Worm (Caenorhabditis elegans) whole organism, L1 larva: ENCODE data around the gene pat-6.

Source experiments
- C04F5.9 ChIP-seq: sonication (generic microtip); optimal IDR thresholded peaks from 2 replicates; lab custom pipeline; 2016; ENCODE audit warnings: missing genetic modification characterization, missing compliant biosample characterization
- C34B4.2 ChIP-seq: sonication (generic microtip); optimal IDR thresholded peaks from 2 replicates; lab custom pipeline; 2017; ENCODE audit warnings: mild to moderate bottlenecking, missing genetic modification characterization, missing compliant biosample characterization
- aha-1 ChIP-seq: fragments of 150-350 bp; optimal IDR thresholded peaks from 2 replicates; lab custom pipeline; 2014; ENCODE audit warnings: missing biosample characterization, missing genetic modification characterization
- alr-1 ChIP-seq: fragments of 200-800 bp; sonication (Bioruptor generic); optimal IDR thresholded peaks from 2 replicates; lab custom pipeline; 2018; ENCODE audit warnings: borderline replicate concordance, mild to moderate bottlenecking, missing genetic modification characterization, missing compliant biosample characterization
- aly-2 ChIP-seq: fragments of 150-350 bp; optimal IDR thresholded peaks from 2 replicates; lab custom pipeline; 2014; ENCODE audit warnings: missing biosample characterization, missing genetic modification characterization
- ama-1 ChIP-seq: fragments of 150-350 bp; optimal IDR thresholded peaks from 2 replicates; lab custom pipeline; 2014
- ceh-63 ChIP-seq: fragments of 200-800 bp; sonication (Bioruptor generic); optimal IDR thresholded peaks from 2 replicates; lab custom pipeline; 2018; ENCODE audit warnings: mild to moderate bottlenecking, missing genetic modification characterization, missing compliant biosample characterization
- ceh-8 ChIP-seq: fragments of 200-800 bp; sonication (Bioruptor generic); optimal IDR thresholded peaks from 2 replicates; lab custom pipeline; 2018; ENCODE audit warnings: mild to moderate bottlenecking, missing genetic modification characterization, moderate library complexity, missing compliant biosample characterization
- ceh-82 ChIP-seq, 3 experiments: fragments of 150-350 bp in 1 of 3; sonication (generic microtip) in 2 of 3; optimal IDR thresholded peaks; 2 replicates each; lab custom pipeline; 2014 to 2017; ENCODE audit warnings: missing biosample characterization in 3 of 3, missing genetic modification characterization in 3 of 3
- ceh-90 ChIP-seq: sonication (generic microtip); optimal IDR thresholded peaks from 2 replicates; lab custom pipeline; 2016; ENCODE audit warnings: missing genetic modification characterization, missing compliant biosample characterization
- ces-1 ChIP-seq: fragments of 150-350 bp; optimal IDR thresholded peaks from 2 replicates; lab custom pipeline; 2014; ENCODE audit warnings: missing biosample characterization, missing genetic modification reagents, missing genetic modification characterization
- dpl-1 ChIP-seq, 3 experiments: fragments of 150-350 bp in 2 of 3; sonication (generic microtip) in 1 of 3; optimal IDR thresholded peaks; 2 replicates each; lab custom pipeline; 2014 to 2017; ENCODE audit warnings: missing biosample characterization in 3 of 3, missing genetic modification characterization in 3 of 3, missing genetic modification reagents in 3 of 3
- dsc-1 ChIP-seq: sonication (generic microtip); optimal IDR thresholded peaks from 2 replicates; lab custom pipeline; 2016; ENCODE audit warnings: mild to moderate bottlenecking, missing genetic modification characterization, missing compliant biosample characterization
- efl-1 ChIP-seq, 4 experiments: fragments of 150-350 bp; optimal IDR thresholded peaks in 3 of 4; peaks in 1 of 4; 1 replicate in 1 of 4; 2 replicates in 3 of 4; lab custom pipeline; 2014; ENCODE audit warnings: missing biosample characterization in 2 of 4, missing genetic modification characterization in 2 of 4, missing genetic modification reagents in 2 of 4
- efl-3 ChIP-seq: fragments of 200-800 bp; sonication (Bioruptor generic); optimal IDR thresholded peaks from 2 replicates; lab custom pipeline; 2018; ENCODE audit warnings: mild to moderate bottlenecking, missing genetic modification characterization, missing compliant biosample characterization
- elt-2 ChIP-seq: sonication (generic microtip); optimal IDR thresholded peaks from 2 replicates; lab custom pipeline; 2016; ENCODE audit warnings: missing genetic modification characterization, mild to moderate bottlenecking, inconsistent platforms, missing compliant biosample characterization, missing genetic modification reagents
- elt-3 ChIP-seq, 6 experiments: fragments of 150-350 bp in 1 of 6; sonication (generic microtip); optimal IDR thresholded peaks; 2 replicates each; lab custom pipeline; 2017 to 2018; ENCODE audit warnings: missing biosample characterization in 6 of 6, missing genetic modification characterization in 6 of 6, inconsistent platforms in 1 of 6
- ets-5 ChIP-seq: fragments of 200-800 bp; sonication (Bioruptor generic); IDR thresholded peaks from 2 replicates; pipeline ENCODE4 v1.3.6; 2022; ENCODE audit warnings: missing genetic modification characterization, missing compliant biosample characterization
- fkh-10 ChIP-seq: sonication (generic microtip); optimal IDR thresholded peaks from 2 replicates; lab custom pipeline; 2017; ENCODE audit warnings: missing biosample characterization, missing genetic modification reagents, missing genetic modification characterization
- fkh-4 ChIP-seq: sonication (generic microtip); optimal IDR thresholded peaks from 2 replicates; lab custom pipeline; 2016; ENCODE audit warnings: missing compliant biosample characterization, missing genetic modification characterization, borderline replicate concordance
- fkh-8 ChIP-seq: sonication (generic microtip); optimal IDR thresholded peaks from 2 replicates; lab custom pipeline; 2016; ENCODE audit warnings: mild to moderate bottlenecking, missing genetic modification characterization, missing compliant biosample characterization
- fos-1 ChIP-seq: fragments of 150-350 bp; optimal IDR thresholded peaks from 2 replicates; lab custom pipeline; 2014; ENCODE audit warnings: missing biosample characterization, missing genetic modification characterization
- grh-1 ChIP-seq: fragments of 200-800 bp; sonication (Bioruptor generic); IDR thresholded peaks from 2 replicates; pipeline ENCODE4 v1.3.6; 2022; ENCODE audit warnings: missing genetic modification reagents, missing genetic modification characterization, missing compliant biosample characterization
- hlh-17 ChIP-seq: fragments of 200-800 bp; sonication (Bioruptor generic); optimal IDR thresholded peaks from 2 replicates; lab custom pipeline; 2018; ENCODE audit warnings: missing genetic modification characterization, mild to moderate bottlenecking, missing compliant biosample characterization, moderate library complexity, borderline replicate concordance
- irx-1 ChIP-seq: sonication (generic microtip); optimal IDR thresholded peaks from 2 replicates; lab custom pipeline; 2016; ENCODE audit warnings: missing genetic modification characterization, missing compliant biosample characterization
- jun-1 ChIP-seq: fragments of 150-350 bp; optimal IDR thresholded peaks from 2 replicates; lab custom pipeline; 2014; ENCODE audit warnings: missing biosample characterization, missing genetic modification reagents, missing genetic modification characterization
- lin-13 ChIP-seq: fragments of 150-350 bp; optimal IDR thresholded peaks from 2 replicates; lab custom pipeline; 2014; ENCODE audit warnings: missing biosample characterization, missing genetic modification reagents, missing genetic modification characterization
- lin-14 ChIP-seq: fragments of 200-800 bp; sonication (Bioruptor generic); optimal IDR thresholded peaks from 2 replicates; lab custom pipeline; 2018; ENCODE audit warnings: mild to moderate bottlenecking, missing genetic modification characterization, moderate library complexity, missing compliant biosample characterization
- lin-35 ChIP-seq, 2 experiments: fragments of 150-350 bp; optimal IDR thresholded peaks; 2 replicates each; lab custom pipeline; 2014; ENCODE audit warnings: missing biosample characterization in 2 of 2, missing genetic modification characterization in 2 of 2, missing genetic modification reagents in 2 of 2
- lsy-2 ChIP-seq, 2 experiments: fragments of 150-350 bp; optimal IDR thresholded peaks; 2 replicates each; lab custom pipeline; 2014; ENCODE audit warnings: missing biosample characterization in 2 of 2, missing genetic modification characterization in 2 of 2
- mdl-1 ChIP-seq, 2 experiments: fragments of 150-350 bp; optimal IDR thresholded peaks; 2 replicates each; lab custom pipeline; 2014 to 2017; ENCODE audit warnings: missing biosample characterization in 2 of 2, missing genetic modification characterization in 2 of 2, inconsistent platforms in 1 of 2
- mef-2 ChIP-seq: fragments of 150-350 bp; optimal IDR thresholded peaks from 2 replicates; lab custom pipeline; 2014; ENCODE audit warnings: missing biosample characterization, missing genetic modification characterization
- nhr-12 ChIP-seq: sonication (generic microtip); optimal IDR thresholded peaks from 2 replicates; lab custom pipeline; 2017; ENCODE audit warnings: missing biosample characterization, missing genetic modification characterization
- nhr-19 ChIP-seq: fragments of 200-800 bp; sonication (Bioruptor generic); conservative IDR thresholded peaks from 2 replicates; pipeline ENCODE4 v1.3.6; 2022; ENCODE audit warnings: missing genetic modification characterization, missing compliant biosample characterization
- nhr-20 ChIP-seq: sonication (generic microtip); optimal IDR thresholded peaks from 2 replicates; lab custom pipeline; 2016; ENCODE audit warnings: mild to moderate bottlenecking, missing genetic modification characterization, missing compliant biosample characterization
- nhr-47 ChIP-seq: sonication (generic microtip); optimal IDR thresholded peaks from 2 replicates; lab custom pipeline; 2016; ENCODE audit warnings: mild to moderate bottlenecking, missing genetic modification characterization, moderate library complexity, missing compliant biosample characterization
- nhr-71 ChIP-seq: sonication (generic microtip); optimal IDR thresholded peaks from 2 replicates; lab custom pipeline; 2016; ENCODE audit warnings: mild to moderate bottlenecking, missing genetic modification characterization, moderate library complexity, missing compliant biosample characterization
- nhr-77 ChIP-seq: fragments of 150-350 bp; optimal IDR thresholded peaks from 2 replicates; lab custom pipeline; 2014; ENCODE audit warnings: missing biosample characterization, missing genetic modification characterization
- nhr-84 ChIP-seq: sonication (generic microtip); optimal IDR thresholded peaks from 2 replicates; lab custom pipeline; 2017; ENCODE audit warnings: missing biosample characterization, missing genetic modification characterization
- nhr-85 ChIP-seq: sonication (generic microtip); peaks from one replicate; lab custom pipeline; 2016; ENCODE audit warnings: missing genetic modification characterization, inconsistent platforms, missing compliant biosample characterization
- nhr-90 ChIP-seq: sonication (generic microtip); optimal IDR thresholded peaks from 2 replicates; lab custom pipeline; 2016; ENCODE audit warnings: mild to moderate bottlenecking, missing genetic modification characterization, missing compliant biosample characterization; ENCODE audit not compliant: poor library complexity
- pax-3 ChIP-seq: fragments of 200-800 bp; sonication (Bioruptor generic); optimal IDR thresholded peaks from 2 replicates; lab custom pipeline; 2018; ENCODE audit warnings: mild to moderate bottlenecking, missing genetic modification characterization, moderate library complexity, missing compliant biosample characterization
- pqm-1 ChIP-seq: sonication (generic microtip); optimal IDR thresholded peaks from 3 replicates; lab custom pipeline; 2017; ENCODE audit warnings: missing biosample characterization, missing genetic modification characterization
- snpc-4 ChIP-seq: fragments of 150-350 bp; optimal IDR thresholded peaks from 2 replicates; lab custom pipeline; 2014; ENCODE audit warnings: missing biosample characterization, missing genetic modification characterization
- snu-23 ChIP-seq: sonication (generic microtip); optimal IDR thresholded peaks from 2 replicates; lab custom pipeline; 2016; ENCODE audit warnings: missing genetic modification characterization, missing compliant biosample characterization
- sptf-1 ChIP-seq: fragments of 150-350 bp; optimal IDR thresholded peaks from 2 replicates; lab custom pipeline; 2014; ENCODE audit warnings: missing biosample characterization, missing genetic modification characterization
- tbx-2 ChIP-seq: sonication (generic microtip); optimal IDR thresholded peaks from 2 replicates; lab custom pipeline; 2016; ENCODE audit warnings: missing genetic modification characterization, missing compliant biosample characterization
- tlp-1 ChIP-seq: fragments of 150-350 bp; optimal IDR thresholded peaks from 2 replicates; lab custom pipeline; 2014; ENCODE audit warnings: missing biosample characterization, missing genetic modification characterization
- unc-130 ChIP-seq: fragments of 150-350 bp; optimal IDR thresholded peaks from 2 replicates; lab custom pipeline; 2017; ENCODE audit warnings: missing biosample characterization, missing genetic modification characterization, inconsistent platforms
- unc-62 ChIP-seq: fragments of 150-350 bp; optimal IDR thresholded peaks from 2 replicates; lab custom pipeline; 2014; ENCODE audit warnings: missing biosample characterization, missing genetic modification reagents, missing genetic modification characterization
- unc-86 ChIP-seq: sonication (generic microtip); optimal IDR thresholded peaks from 2 replicates; lab custom pipeline; 2016; ENCODE audit warnings: missing genetic modification characterization, missing compliant biosample characterization
- vab-15 ChIP-seq: sonication (generic microtip); optimal IDR thresholded peaks from 2 replicates; lab custom pipeline; 2017; ENCODE audit warnings: missing genotype, mild to moderate bottlenecking, missing genetic modification characterization, missing compliant biosample characterization
- xbp-1 ChIP-seq: sonication (generic microtip); optimal IDR thresholded peaks from 2 replicates; lab custom pipeline; 2016; ENCODE audit warnings: missing genetic modification characterization, missing compliant biosample characterization

pat-6 gene

ce11 chrIV:295734-296201, 31.7 kb upstream of the pat-6 start:
- TF ChIP-seq fkh-4 (tag; lab: Kevin White, UChicago), result no peak
- no peak for TF ChIP-seq ceh-90 (tag; lab: Kevin White, UChicago)
- TF ChIP-seq elt-2 (tag; lab: Kevin White, UChicago), result peak; percentile 81
- no peak for TF ChIP-seq vab-15 (tag; lab: Kevin White, UChicago)
- TF ChIP-seq unc-130, result no peak
- TF ChIP-seq grh-1 (GFP tag; lab: Robert Waterston, UW), result no peak
- no peak for TF ChIP-seq pqm-1 (tag; lab: Kevin White, UChicago)
- TF ChIP-seq alr-1 (tag; lab: Kevin White, UChicago), result no peak
- no peak for TF ChIP-seq ets-5 (GFP tag; lab: Robert Waterston, UW)
- TF ChIP-seq dpl-1 (GFP tag; optimal IDR thresholded peaks at IDR 0.05; lab: Kevin White, UChicago), result peak in 1 of 3 experiments; percentile 49
- TF ChIP-seq lin-14 (GFP tag; lab: Kevin White, UChicago), result peak; percentile 46
- TF ChIP-seq nhr-90 (tag; lab: Kevin White, UChicago), result peak; percentile 47
- TF ChIP-seq unc-62, result no peak
- peak in 1 of 2 experiments; percentile 54 for TF ChIP-seq mdl-1 (tag; optimal IDR thresholded peaks at IDR 0.05; lab: Kevin White, UChicago)
- TF ChIP-seq dsc-1 (tag; lab: Kevin White, UChicago), result no peak
- no peak for TF ChIP-seq xbp-1
- peak in 1 of 2 experiments; percentile 76 for TF ChIP-seq lin-35 (GFP tag; optimal IDR thresholded peaks at IDR 0.05; lab: Kevin White, UChicago)
- no peak for TF ChIP-seq unc-86 (tag; lab: Kevin White, UChicago)
- TF ChIP-seq C04F5.9 (tag; lab: Kevin White, UChicago), result no peak
- TF ChIP-seq nhr-84 (tag; lab: Kevin White, UChicago), result no peak
- TF ChIP-seq tbx-2, result peak; percentile 28
- peak; percentile 2 for TF ChIP-seq nhr-47 (tag; lab: Kevin White, UChicago)
- no peak for TF ChIP-seq mef-2 (tag; lab: Kevin White, UChicago)
- no peak for TF ChIP-seq irx-1 (tag; lab: Kevin White, UChicago)
- no peak for TF ChIP-seq sptf-1 (tag; lab: Kevin White, UChicago)
- peak; percentile 46; the same call in 1 of the 2 replicates for TF ChIP-seq nhr-19 (GFP tag; lab: Robert Waterston, UW)
- TF ChIP-seq C34B4.2 (tag; lab: Kevin White, UChicago), result no peak
- no peak for TF ChIP-seq ceh-82 (tag; optimal IDR thresholded peaks at IDR 0.05; lab: Kevin White, UChicago)
- peak; percentile 20 for TF ChIP-seq jun-1
- TF ChIP-seq snu-23 (GFP tag; lab: Kevin White, UChicago), result peak; percentile 34
- TF ChIP-seq aha-1 (tag; lab: Kevin White, UChicago), result no peak
- TF ChIP-seq fkh-8, result no peak
- TF ChIP-seq ceh-63, result no peak
- peak; percentile 70 for TF ChIP-seq nhr-71 (tag; lab: Kevin White, UChicago)
- no peak for TF ChIP-seq ces-1 (GFP tag; lab: Kevin White, UChicago)
- peak in 2 of 6 experiments; percentile 37 to 45 for TF ChIP-seq elt-3 (tag; optimal IDR thresholded peaks at IDR 0.05; lab: Kevin White, UChicago)
- no peak for TF ChIP-seq fkh-10
- no peak for TF ChIP-seq aly-2 (tag; lab: Kevin White, UChicago)
- no peak for TF ChIP-seq nhr-85 (tag; lab: Kevin White, UChicago)
- peak; percentile 1 for TF ChIP-seq lin-13
- TF ChIP-seq fos-1, result no peak
- TF ChIP-seq tlp-1 (tag; lab: Kevin White, UChicago), result no peak
- TF ChIP-seq nhr-20 (tag; lab: Kevin White, UChicago), result peak; percentile 70
- no peak for TF ChIP-seq snpc-4 (tag; lab: Kevin White, UChicago)
- TF ChIP-seq hlh-17 (GFP tag; lab: Kevin White, UChicago), result no peak
- TF ChIP-seq ama-1, result no peak
- TF ChIP-seq nhr-77 (tag; lab: Kevin White, UChicago), result no peak
- no peak for TF ChIP-seq efl-1 (optimal IDR thresholded peaks at IDR 0.05; lab: Kevin White, UChicago)
- peak in 1 of 2 experiments; percentile 70 for TF ChIP-seq efl-1 (GFP tag; optimal IDR thresholded peaks at IDR 0.05 in 1 of 2; lab: Kevin White, UChicago)
- no peak for TF ChIP-seq lsy-2 (tag; optimal IDR thresholded peaks at IDR 0.05; lab: Kevin White, UChicago)
- peak; percentile 18 for TF ChIP-seq pax-3 (tag; lab: Kevin White, UChicago)
- TF ChIP-seq efl-3 (GFP tag; lab: Kevin White, UChicago), result no peak
- no peak for TF ChIP-seq ceh-8
- no peak for TF ChIP-seq nhr-12 (tag; lab: Kevin White, UChicago)
